Worm (Caenorhabditis elegans): ENCODE measurements around the gene spat-2.

Gene spat-2

DNA sequence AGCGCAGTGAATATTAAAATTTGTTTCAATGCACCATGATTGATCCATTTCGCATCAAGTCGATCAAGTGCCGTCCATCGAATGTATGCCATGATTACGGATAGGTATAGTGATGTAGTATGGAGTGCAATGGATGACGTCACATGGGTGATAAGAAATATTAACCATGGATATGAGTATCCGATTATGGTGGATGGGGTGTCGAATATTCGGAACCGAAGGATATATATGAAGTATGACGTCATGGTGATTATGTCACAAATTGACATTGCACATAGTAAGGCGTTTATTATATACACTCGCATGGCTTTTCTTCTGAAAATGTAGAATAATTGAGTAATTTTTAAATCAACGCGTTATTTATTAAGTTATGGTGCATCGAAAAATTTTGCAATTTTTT is 42.7 kb upstream of the spat-2 start:
- no peak for TF ChIP-seq nhr-2 (tag; optimal IDR thresholded peaks at IDR 0.05)
- TF ChIP-seq nhr-28 (tag; optimal IDR thresholded peaks at IDR 0.05) = no peak
- TF ChIP-seq zip-8 (tag; optimal IDR thresholded peaks at IDR 0.05) = peak; percentile 91
- no peak for TF ChIP-seq mab-5 (tag; optimal IDR thresholded peaks at IDR 0.05)
- no peak for TF ChIP-seq ceh-39 (tag; optimal IDR thresholded peaks at IDR 0.05)

DNA sequence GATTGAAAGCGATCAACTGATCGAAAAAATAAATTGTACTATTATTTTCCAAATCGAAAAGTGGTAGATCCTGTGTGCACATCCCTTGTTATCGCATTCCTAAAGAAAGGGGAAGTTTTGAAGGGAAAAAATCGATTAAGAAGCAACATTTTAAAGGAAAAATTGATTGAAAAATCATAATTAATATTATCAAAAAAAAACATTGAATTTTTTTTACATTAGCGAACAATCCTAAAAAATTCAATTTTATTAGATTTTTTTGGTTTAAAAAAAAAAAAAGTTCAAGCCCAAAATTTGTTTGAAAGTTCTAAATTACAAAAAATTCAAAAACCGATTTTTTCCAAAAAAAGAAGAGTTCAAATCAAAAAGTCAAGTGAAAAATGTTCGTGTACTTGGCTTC is 41.6 kb upstream of the spat-2 start, which contains the start of gene dmsr-5:
TSS of gene dmsr-5 (minus strand) at position 101 of the 400 bp plus-strand sequence.
- no peak for TF ChIP-seq ham-2 (GFP tag; optimal IDR thresholded peaks at IDR 0.05)

DNA sequence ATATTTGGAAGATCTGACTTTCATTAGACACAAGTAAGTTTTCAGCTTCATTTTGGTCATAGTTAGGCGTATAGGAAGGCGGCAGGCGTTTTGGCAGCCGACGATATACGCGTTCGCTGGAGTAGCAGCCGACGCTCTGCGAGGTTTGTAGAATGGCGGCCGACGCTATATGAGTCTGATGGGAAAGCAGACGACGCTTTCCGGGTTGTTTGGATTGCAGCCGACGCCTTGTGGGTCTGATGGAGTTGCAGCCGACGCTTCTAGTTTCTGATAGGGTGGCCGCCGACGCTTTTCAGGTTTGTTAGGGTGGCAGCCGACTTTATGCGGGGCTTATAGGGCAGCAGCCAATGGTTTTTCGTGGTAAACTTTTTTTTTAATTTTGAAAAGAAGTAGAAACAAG is 33.9 kb upstream of the spat-2 start:
- TF ChIP-seq lin-13 (tag; optimal IDR thresholded peaks at IDR 0.05) (no peak), nhr-12 (tag; optimal IDR thresholded peaks at IDR 0.05) (no peak), nhr-237 (tag; optimal IDR thresholded peaks at IDR 0.05) (no peak), ztf-11 (tag; optimal IDR thresholded peaks at IDR 0.05) (no peak), ceh-43 (GFP tag; optimal IDR thresholded peaks at IDR 0.05) (no peak), nhr-2 (tag; optimal IDR thresholded peaks at IDR 0.05) (no peak), snpc-4 (tag; optimal IDR thresholded peaks at IDR 0.05) (no peak), lsy-2 (tag; optimal IDR thresholded peaks at IDR 0.05) (no peak), hlh-1 (tag; optimal IDR thresholded peaks at IDR 0.05) (no peak), blmp-1 (tag; optimal IDR thresholded peaks at IDR 0.05) (no peak)

DNA sequence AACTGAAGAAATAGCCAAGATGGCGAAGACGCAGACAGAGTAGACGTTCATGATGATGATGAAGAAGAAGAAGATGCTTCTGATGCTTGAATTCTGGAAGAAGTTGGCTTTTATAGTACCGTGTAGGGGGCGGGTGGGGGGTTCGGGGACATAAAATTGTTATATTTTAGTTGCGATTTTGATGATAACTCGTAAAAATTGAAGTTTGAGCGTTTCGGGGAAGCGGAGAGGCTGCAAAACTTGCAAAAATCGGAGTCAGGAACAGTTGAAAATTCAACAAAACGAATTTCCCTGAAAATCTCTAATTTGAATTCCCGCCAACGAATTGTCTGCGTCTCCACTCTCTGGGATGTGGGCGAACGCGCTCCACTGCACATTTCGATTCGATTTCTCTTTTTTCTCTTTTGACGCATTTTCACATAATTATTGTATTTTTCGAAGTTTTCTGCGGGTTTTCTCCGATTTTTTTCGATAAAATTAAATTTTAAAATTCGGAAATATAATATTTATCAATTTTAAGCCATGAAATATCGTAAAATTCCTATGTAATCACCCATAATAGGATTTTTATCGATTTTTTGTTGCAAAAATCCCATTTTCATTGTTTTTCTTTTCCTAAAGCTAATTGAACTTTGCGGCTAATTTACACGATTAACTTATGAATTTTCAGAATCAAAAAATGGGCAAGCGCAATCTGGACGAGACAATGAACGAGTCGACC is 29.0 kb upstream of the spat-2 start, which contains the start of the genes fipr-17 and Y48A6B.3:
TSS of gene fipr-17 (minus strand) at position 51 of the 721 bp plus-strand sequence.
TSS of gene Y48A6B.3 (plus strand) at position 671 of the 721 bp plus-strand sequence.
- peak; percentile 87 for TF ChIP-seq ces-1 (GFP tag; optimal IDR thresholded peaks at IDR 0.05)
- TF ChIP-seq ceh-39 (tag; optimal IDR thresholded peaks at IDR 0.05) = peak; percentile 85
- no peak for TF ChIP-seq lin-32 (GFP tag; optimal IDR thresholded peaks at IDR 0.05)
- no peak for TF ChIP-seq unc-120 (tag; optimal IDR thresholded peaks at IDR 0.05; ENCODE audit: poor library complexity, severe bottlenecking)
- no peak for TF ChIP-seq ceh-43 (GFP tag; optimal IDR thresholded peaks at IDR 0.05)
- peak; percentile 64 for TF ChIP-seq pha-4 (tag; optimal IDR thresholded peaks at IDR 0.05)
- TF ChIP-seq unc-39 (tag; optimal IDR thresholded peaks at IDR 0.05) = no peak
- peak; percentile 36 for TF ChIP-seq blmp-1 (tag; optimal IDR thresholded peaks at IDR 0.05)
- TF ChIP-seq ceh-83 (GFP tag; optimal IDR thresholded peaks at IDR 0.05) = no peak
- peak; percentile 3 for TF ChIP-seq hlh-1 (tag; optimal IDR thresholded peaks at IDR 0.05)
- peak; percentile 71 for TF ChIP-seq lin-13 (tag; optimal IDR thresholded peaks at IDR 0.05)
- TF ChIP-seq M03D4.4 (tag; optimal IDR thresholded peaks at IDR 0.05) = no peak
- TF ChIP-seq elt-1 (tag; optimal IDR thresholded peaks at IDR 0.05; ENCODE audit: borderline replicate concordance, insufficient read depth) = no peak
- TF ChIP-seq mep-1 (tag; optimal IDR thresholded peaks at IDR 0.05) = peak; percentile 91
- TF ChIP-seq ztf-11 (tag; optimal IDR thresholded peaks at IDR 0.05) = no peak
- no peak for TF ChIP-seq snpc-4 (tag; optimal IDR thresholded peaks at IDR 0.05)
- no peak for TF ChIP-seq drap-1 (GFP tag; optimal IDR thresholded peaks at IDR 0.05)
- no peak for TF ChIP-seq cnd-1 (tag; optimal IDR thresholded peaks at IDR 0.05)
- TF ChIP-seq unc-62 (GFP tag; optimal IDR thresholded peaks at IDR 0.05) = peak; percentile 6
- TF ChIP-seq nhr-237 (tag; optimal IDR thresholded peaks at IDR 0.05) = peak; percentile 91
- TF ChIP-seq ham-2 (GFP tag; optimal IDR thresholded peaks at IDR 0.05) = no peak
- peak; percentile 84 for TF ChIP-seq lsy-2 (tag; optimal IDR thresholded peaks at IDR 0.05)
- no peak for TF ChIP-seq nhr-28 (tag; optimal IDR thresholded peaks at IDR 0.05)
- TF ChIP-seq sptf-1 (tag; optimal IDR thresholded peaks at IDR 0.05) = peak; percentile 47
- no peak for TF ChIP-seq nhr-76 (tag; optimal IDR thresholded peaks at IDR 0.05)
- TF ChIP-seq bed-3 (GFP tag; optimal IDR thresholded peaks at IDR 0.05) = no peak
- TF ChIP-seq nhr-12 (tag; optimal IDR thresholded peaks at IDR 0.05) = no peak

DNA sequence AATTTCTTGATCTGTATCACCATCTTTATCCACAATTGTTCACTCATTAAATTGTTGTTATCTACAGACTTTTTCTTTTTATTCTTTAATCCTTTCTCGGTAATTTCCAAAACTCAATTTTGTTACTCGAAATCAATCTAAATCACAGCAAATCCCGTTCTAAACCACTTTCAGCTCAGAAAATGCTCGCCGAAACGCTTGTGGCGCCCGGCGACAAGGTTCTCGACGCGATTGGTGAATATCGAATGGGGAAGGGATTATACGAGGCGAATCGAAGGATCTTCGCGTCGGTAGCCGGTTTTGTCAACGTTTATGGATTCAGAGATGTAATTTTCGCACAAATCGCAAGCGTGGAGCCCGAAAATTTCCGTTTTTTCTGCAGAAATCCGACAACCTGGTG is 27.9 kb upstream of the spat-2 start, which contains the start of gene exos-1:
TSS of gene exos-1 (plus strand) at position 175 of the 400 bp plus-strand sequence.
- TF ChIP-seq bed-3 (GFP tag; optimal IDR thresholded peaks at IDR 0.05) (no peak), ztf-11 (tag; optimal IDR thresholded peaks at IDR 0.05) (no peak), sptf-1 (tag; optimal IDR thresholded peaks at IDR 0.05) (no peak), M03D4.4 (tag; optimal IDR thresholded peaks at IDR 0.05) (no peak), cnd-1 (tag; optimal IDR thresholded peaks at IDR 0.05) (no peak), sem-2 (GFP tag; optimal IDR thresholded peaks at IDR 0.05) (no peak), tbx-8 (GFP tag; optimal IDR thresholded peaks at IDR 0.05) (no peak), flh-1 (GFP tag; optimal IDR thresholded peaks at IDR 0.05) (no peak), blmp-1 (tag; optimal IDR thresholded peaks at IDR 0.05) (no peak), nhr-76 (tag; optimal IDR thresholded peaks at IDR 0.05) (no peak), lin-13 (tag; optimal IDR thresholded peaks at IDR 0.05) (no peak), ceh-83 (GFP tag; optimal IDR thresholded peaks at IDR 0.05) (no peak), unc-62 (GFP tag; optimal IDR thresholded peaks at IDR 0.05) (no peak)

All from whole organism, mixed stage, embryonic.